Worm (Caenorhabditis elegans) whole organism, L2 larva: ENCODE data around the gene K02F3.12.

Experiments used
- C34F6.9 ChIP-seq: fragments of 150-350 bp; optimal IDR thresholded peaks from 2 replicates; lab custom pipeline; 2014; ENCODE audit warnings: missing biosample characterization, missing genetic modification characterization
- F13H6.1 ChIP-seq: sonication (generic microtip); optimal IDR thresholded peaks from 2 replicates; lab custom pipeline; 2016; ENCODE audit warnings: missing genetic modification characterization, missing compliant biosample characterization
- R02D3.7 ChIP-seq: fragments of 150-350 bp; optimal IDR thresholded peaks from 2 replicates; lab custom pipeline; 2014; ENCODE audit warnings: missing biosample characterization, missing genetic modification characterization
- Y55F3AM.14 ChIP-seq: fragments of 200-800 bp; sonication (Bioruptor generic); optimal IDR thresholded peaks from 2 replicates; lab custom pipeline; 2018; ENCODE audit warnings: mild to moderate bottlenecking, missing genetic modification characterization, missing compliant biosample characterization
- alr-1 ChIP-seq: fragments of 150-350 bp; optimal IDR thresholded peaks from 2 replicates; lab custom pipeline; 2014; ENCODE audit warnings: missing biosample characterization, missing genetic modification characterization
- ama-1 ChIP-seq: fragments of 150-350 bp; optimal IDR thresholded peaks from 2 replicates; lab custom pipeline; 2018; ENCODE audit warnings: inconsistent platforms
- blmp-1 ChIP-seq: sonication (generic microtip); optimal IDR thresholded peaks from 2 replicates; lab custom pipeline; 2017; ENCODE audit warnings: missing genetic modification characterization, mild to moderate bottlenecking, missing compliant biosample characterization, antibody characterized with exemption, moderate library complexity; ENCODE audit not compliant: insufficient read depth
- ceh-16 ChIP-seq: fragments of 150-350 bp; optimal IDR thresholded peaks from 2 replicates; lab custom pipeline; 2014; ENCODE audit warnings: missing biosample characterization, missing genetic modification characterization
- ceh-82 ChIP-seq: fragments of 150-350 bp; optimal IDR thresholded peaks from 2 replicates; lab custom pipeline; 2014; ENCODE audit warnings: missing biosample characterization, missing genetic modification characterization
- crh-2 ChIP-seq: sonication (generic microtip); optimal IDR thresholded peaks from 2 replicates; lab custom pipeline; 2017; ENCODE audit warnings: missing biosample characterization, missing genetic modification characterization
- fos-1 ChIP-seq: fragments of 150-350 bp; optimal IDR thresholded peaks from 2 replicates; lab custom pipeline; 2014; ENCODE audit warnings: missing biosample characterization, missing genetic modification characterization
- gmeb-1 ChIP-seq: fragments of 150-350 bp; optimal IDR thresholded peaks from 2 replicates; lab custom pipeline; 2014; ENCODE audit warnings: missing biosample characterization, missing genetic modification characterization
- lin-11 ChIP-seq: fragments of 150-350 bp; sonication (generic microtip); optimal IDR thresholded peaks from 2 replicates; lab custom pipeline; 2014; ENCODE audit warnings: missing biosample characterization, missing genetic modification characterization, inconsistent platforms, mixed read lengths
- lin-13 ChIP-seq: fragments of 150-350 bp; optimal IDR thresholded peaks from 2 replicates; lab custom pipeline; 2014; ENCODE audit warnings: missing biosample characterization, missing genetic modification reagents, missing genetic modification characterization
- lsy-2 ChIP-seq, 2 experiments: fragments of 150-350 bp in 1 of 2; sonication (generic microtip) in 1 of 2; optimal IDR thresholded peaks; 2 replicates each; lab custom pipeline; 2014 to 2017; ENCODE audit warnings: missing biosample characterization in 2 of 2, missing genetic modification characterization in 2 of 2
- mab-5 ChIP-seq: fragments of 150-350 bp; optimal IDR thresholded peaks from 2 replicates; lab custom pipeline; 2014; ENCODE audit warnings: missing biosample characterization, missing genetic modification characterization
- mdl-1 ChIP-seq, 2 experiments: fragments of 150-350 bp in 1 of 2; sonication (generic microtip) in 1 of 2; optimal IDR thresholded peaks; 2 replicates each; lab custom pipeline; 2017; ENCODE audit warnings: missing biosample characterization in 2 of 2, missing genetic modification characterization in 2 of 2
- nhr-10 ChIP-seq: sonication (generic microtip); optimal IDR thresholded peaks from 2 replicates; lab custom pipeline; 2017; ENCODE audit warnings: missing biosample characterization, missing genetic modification characterization
- nhr-12 ChIP-seq: fragments of 150-350 bp; optimal IDR thresholded peaks from 2 replicates; lab custom pipeline; 2014; ENCODE audit warnings: missing biosample characterization, missing genetic modification characterization
- nhr-129 ChIP-seq: fragments of 150-350 bp; optimal IDR thresholded peaks from 2 replicates; lab custom pipeline; 2014; ENCODE audit warnings: missing biosample characterization, missing genetic modification characterization
- nhr-21 ChIP-seq: fragments of 150-350 bp; optimal IDR thresholded peaks from 2 replicates; lab custom pipeline; 2014; ENCODE audit warnings: missing biosample characterization, missing genetic modification characterization
- nhr-6 ChIP-seq: fragments of 150-350 bp; optimal IDR thresholded peaks from 2 replicates; lab custom pipeline; 2014; ENCODE audit warnings: missing biosample characterization, missing genetic modification characterization
- peb-1 ChIP-seq: fragments of 150-350 bp; optimal IDR thresholded peaks from 2 replicates; lab custom pipeline; 2014; ENCODE audit warnings: missing biosample characterization, missing genetic modification characterization
- sem-4 ChIP-seq: fragments of 150-350 bp; optimal IDR thresholded peaks from 2 replicates; lab custom pipeline; 2014; ENCODE audit warnings: missing biosample characterization, missing genetic modification reagents, missing genetic modification characterization
- skn-1 ChIP-seq: sonication (generic microtip); optimal IDR thresholded peaks from 2 replicates; lab custom pipeline; 2017; ENCODE audit warnings: missing biosample characterization, missing genetic modification characterization
- sma-3 ChIP-seq: sonication (generic microtip); optimal IDR thresholded peaks from 2 replicates; lab custom pipeline; 2016; ENCODE audit warnings: missing genetic modification reagents, missing genetic modification characterization, missing compliant biosample characterization
- sma-9 ChIP-seq, 2 experiments: fragments of 150-350 bp in 1 of 2; sonication (generic microtip) in 1 of 2; optimal IDR thresholded peaks; 2 replicates each; lab custom pipeline; 2014 to 2016; ENCODE audit warnings: missing genetic modification characterization in 2 of 2, mild to moderate bottlenecking in 1 of 2, missing biosample characterization in 1 of 2, missing compliant biosample characterization in 1 of 2, missing genetic modification reagents in 1 of 2, moderate library complexity in 1 of 2
- snpc-4 ChIP-seq: fragments of 150-350 bp; optimal IDR thresholded peaks from 2 replicates; lab custom pipeline; 2014; ENCODE audit warnings: missing biosample characterization, missing genetic modification characterization
- unc-39 ChIP-seq: fragments of 150-350 bp; optimal IDR thresholded peaks from 2 replicates; lab custom pipeline; 2014; ENCODE audit warnings: missing biosample characterization, missing genetic modification characterization
- unc-55 ChIP-seq: fragments of 150-350 bp; sonication (generic microtip); optimal IDR thresholded peaks from 3 replicates; lab custom pipeline; 2014; ENCODE audit warnings: missing biosample characterization, missing genetic modification reagents, missing genetic modification characterization
- unc-62 ChIP-seq: fragments of 150-350 bp; optimal IDR thresholded peaks from 2 replicates; lab custom pipeline; 2014; ENCODE audit warnings: missing biosample characterization, missing genetic modification reagents, missing genetic modification characterization
- zag-1 ChIP-seq: fragments of 150-350 bp; optimal IDR thresholded peaks from 2 replicates; lab custom pipeline; 2014; ENCODE audit warnings: missing biosample characterization, missing genetic modification characterization
- ztf-1 ChIP-seq: fragments of 200-800 bp; sonication (Bioruptor generic); conservative IDR thresholded peaks from 2 replicates; pipeline ENCODE4 v1.3.6; 2022; ENCODE audit warnings: missing genetic modification characterization, missing compliant biosample characterization
- ztf-11 ChIP-seq: sonication (generic microtip); optimal IDR thresholded peaks from 2 replicates; lab custom pipeline; 2017; ENCODE audit warnings: missing biosample characterization, missing genetic modification characterization
- ztf-4 ChIP-seq: fragments of 150-350 bp; optimal IDR thresholded peaks from 2 replicates; lab custom pipeline; 2014; ENCODE audit warnings: missing biosample characterization, missing genetic modification characterization

The K02F3.12 gene

DNA sequence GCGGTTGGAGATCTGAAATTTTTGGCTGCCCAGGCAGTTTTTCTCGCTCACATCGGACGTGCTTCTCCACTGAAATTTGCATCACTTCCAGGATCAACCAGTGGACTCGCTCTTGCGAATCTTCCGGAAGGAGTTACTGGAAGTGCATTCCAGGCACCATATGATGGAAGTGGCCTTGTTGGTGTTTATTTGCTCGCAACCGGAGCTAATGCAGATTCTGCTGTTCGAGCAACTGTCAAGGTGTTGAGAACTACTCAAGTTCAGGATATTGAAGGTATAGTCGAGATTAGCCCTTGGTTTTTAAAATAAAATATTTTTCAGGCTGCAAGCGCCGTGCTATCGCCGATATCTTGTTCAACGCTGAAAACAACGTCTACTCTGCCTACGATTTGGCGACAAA, 24.5 kb downstream of the K02F3.12 start:
- TF ChIP-seq ztf-4 (tag; lab: Kevin White, UChicago), result no peak
- no peak for TF ChIP-seq lin-13 (GFP tag; lab: Kevin White, UChicago)
- TF ChIP-seq ceh-16 (tag; lab: Kevin White, UChicago), result no peak
- TF ChIP-seq unc-39, result no peak
- no peak for TF ChIP-seq nhr-12 (tag; lab: Kevin White, UChicago)
- TF ChIP-seq ceh-82 (tag; lab: Kevin White, UChicago), result no peak
- TF ChIP-seq ztf-11, result no peak
- no peak for TF ChIP-seq alr-1 (tag; lab: Kevin White, UChicago)
- TF ChIP-seq unc-55 (GFP tag; lab: Kevin White, UChicago), result no peak
- TF ChIP-seq skn-1 (tag; lab: Kevin White, UChicago), result no peak
- TF ChIP-seq ztf-1, result no peak
- no peak for TF ChIP-seq gmeb-1
- no peak for TF ChIP-seq ama-1 (lab: Kevin White, UChicago)

DNA sequence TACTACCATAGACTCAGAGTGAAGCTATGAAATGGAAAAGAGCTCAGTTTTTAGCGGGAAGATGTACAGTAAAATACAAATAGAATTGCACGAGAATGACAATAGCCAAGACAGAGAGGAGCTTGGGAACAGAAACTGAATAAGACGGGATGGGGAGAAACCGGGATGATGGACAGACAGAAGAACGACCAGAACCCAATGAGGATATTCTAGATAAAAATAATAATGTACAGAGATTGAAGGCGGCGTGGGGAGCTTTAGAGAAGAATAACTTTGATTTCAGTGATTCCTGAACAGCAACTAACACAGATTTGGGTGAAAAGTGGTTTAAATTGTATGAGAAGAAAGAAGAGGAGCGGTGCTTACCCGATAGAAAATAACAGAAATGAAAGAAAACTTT, 25.1 kb downstream of the K02F3.12 start:
- TF ChIP-seq unc-55 (GFP tag; lab: Kevin White, UChicago), result no peak
- no peak for TF ChIP-seq zag-1 (tag; lab: Kevin White, UChicago)
- no peak for TF ChIP-seq ceh-82 (tag; lab: Kevin White, UChicago)

DNA sequence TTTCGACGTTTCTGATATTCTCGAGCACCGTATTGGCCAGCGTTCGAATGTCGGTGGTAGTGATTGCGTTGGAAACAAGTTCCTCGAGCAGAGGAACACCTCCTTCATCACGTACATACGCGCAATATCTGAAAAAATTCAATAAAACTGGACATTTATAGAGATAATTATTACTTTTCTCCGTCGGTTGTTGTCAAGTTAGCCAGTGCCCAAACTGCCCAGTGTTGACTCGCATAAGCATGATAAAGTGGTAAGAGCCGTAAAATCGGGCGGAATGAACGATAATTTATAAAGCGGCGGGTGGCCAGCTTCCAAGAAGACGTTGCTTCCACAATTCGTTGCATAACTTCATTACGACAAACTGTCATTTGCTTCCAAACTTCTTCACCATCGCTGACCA, 27.2 kb downstream of the K02F3.12 start:
- no peak for TF ChIP-seq nhr-12 (tag; lab: Kevin White, UChicago)
- TF ChIP-seq, all 48 proteins: peak for 0

DNA sequence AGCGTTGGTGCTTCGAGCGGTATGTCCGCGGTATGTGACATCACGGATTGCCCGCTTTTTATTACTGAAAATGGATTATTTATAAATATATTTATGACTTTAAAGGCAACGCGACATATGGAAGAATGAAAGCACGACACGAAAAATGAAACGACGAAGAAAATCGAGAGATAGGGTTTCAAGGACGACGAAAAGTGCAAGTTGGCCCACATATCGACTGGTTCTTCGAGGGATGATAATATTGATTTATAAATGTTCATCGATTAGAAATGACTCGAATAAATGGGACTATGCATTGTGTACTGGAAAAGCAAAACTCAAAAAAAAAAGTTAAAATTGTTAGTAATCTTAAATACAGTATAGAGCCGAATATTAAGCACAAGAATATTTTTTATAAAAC, 30.4 kb downstream of the K02F3.12 start, which contains the start of gene zer-1:
TSS of gene zer-1 (minus strand) at position 68 of the 400 bp plus-strand sequence.
- TF ChIP-seq blmp-1 (peak; percentile 67), crh-2 (tag; lab: Kevin White, UChicago) (peak; percentile 8), mab-5 (tag; lab: Kevin White, UChicago) (no peak)

DNA sequence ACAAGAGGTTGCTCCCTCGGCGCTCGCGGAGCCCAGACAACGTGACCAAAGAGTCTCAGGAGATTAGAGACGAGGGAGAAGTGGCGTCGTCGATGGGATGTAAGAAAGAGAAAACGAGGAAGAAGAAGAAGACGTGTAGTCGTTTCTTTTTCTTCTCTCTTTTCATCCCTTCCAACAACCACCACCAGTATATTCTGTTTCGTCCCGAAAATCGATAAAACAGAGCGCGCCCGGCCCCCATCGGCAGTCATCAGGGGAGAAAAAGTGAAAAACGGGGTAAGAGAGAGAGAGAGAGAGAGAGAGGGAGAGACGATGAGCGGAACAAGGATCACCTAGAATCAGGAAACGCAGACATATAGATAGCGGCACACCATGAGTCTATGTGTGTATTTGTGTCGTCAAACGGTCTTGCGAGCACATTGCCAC, 31.5 kb downstream of the K02F3.12 start:
- TF ChIP-seq sma-3 (peak; percentile 40), mab-5 (tag; lab: Kevin White, UChicago) (peak; percentile 72), nhr-10 (no peak), sem-4 (tag; lab: Kevin White, UChicago) (peak; percentile 68), unc-55 (GFP tag; lab: Kevin White, UChicago) (peak; percentile 93), nhr-21 (tag; lab: Kevin White, UChicago) (peak; percentile 26), ztf-4 (tag; lab: Kevin White, UChicago) (peak; percentile 23), zag-1 (tag; lab: Kevin White, UChicago) (peak; percentile 28), skn-1 (tag; lab: Kevin White, UChicago) (no peak), lin-13 (GFP tag; lab: Kevin White, UChicago) (peak; percentile 55), mdl-1 (tag; optimal IDR thresholded peaks at IDR 0.05; lab: Kevin White, UChicago) (peak; percentile 12 to 72), F13H6.1 (tag; lab: Kevin White, UChicago) (peak; percentile 72), R02D3.7 (no peak), gmeb-1 (peak; percentile 53), nhr-6 (tag; lab: Kevin White, UChicago) (peak; percentile 53), lsy-2 (tag; optimal IDR thresholded peaks at IDR 0.05; lab: Kevin White, UChicago) (peak; percentile 64 to 78), C34F6.9 (tag; lab: Kevin White, UChicago) (peak; percentile 79), lin-11 (tag; lab: Kevin White, UChicago) (peak; percentile 73), peb-1 (tag; lab: Kevin White, UChicago) (no peak), snpc-4 (tag; lab: Kevin White, UChicago) (no peak), unc-62 (GFP tag; lab: Kevin White, UChicago) (no peak), sma-9 (GFP tag; optimal IDR thresholded peaks at IDR 0.05; lab: Kevin White, UChicago) (peak; percentile 68), sma-9 (tag; optimal IDR thresholded peaks at IDR 0.05; lab: Kevin White, UChicago) (no peak), Y55F3AM.14 (peak; percentile 71), nhr-129 (tag; lab: Kevin White, UChicago) (peak; percentile 73), fos-1 (peak; percentile 43), ceh-82 (tag; lab: Kevin White, UChicago) (no peak), crh-2 (tag; lab: Kevin White, UChicago) (peak; percentile 90), blmp-1 (peak; percentile 80)
